Fruit fly (Drosophila melanogaster) whole organism, embryonic: ENCODE data around the gene Cyp309a2.

ENCODE experiments used
- Abd-B ChIP-seq: fragments of 200-800 bp; sonication (Bioruptor generic); optimal IDR thresholded peaks from 2 replicates; lab custom pipeline; 2018; ENCODE audit warnings: missing biosample characterization, mild to moderate bottlenecking, missing genetic modification characterization, moderate library complexity
- Adf1 ChIP-seq: fragments of 200-800 bp; sonication (Bioruptor generic); IDR thresholded peaks from 2 replicates; pipeline ENCODE4 v1.3.6; 2022; ENCODE audit warnings: missing biosample characterization, missing genetic modification characterization
- CG10321 ChIP-seq: fragments of 200-800 bp; sonication (Bioruptor generic); IDR thresholded peaks from 2 replicates; pipeline ENCODE4 v1.3.6; 2022; ENCODE audit warnings: missing biosample characterization, missing genetic modification characterization
- CG10462 ChIP-seq: fragments of 200-800 bp; sonication (Bioruptor generic); optimal IDR thresholded peaks from 2 replicates; lab custom pipeline; 2016; ENCODE audit warnings: missing biosample characterization, missing genetic modification characterization
- CG11093 ChIP-seq: fragments of 200-800 bp; sonication (Bioruptor generic); IDR thresholded peaks from 3 replicates; pipeline ENCODE4 v1.3.6; 2022; ENCODE audit warnings: missing biosample characterization, missing genetic modification characterization
- CG12769 ChIP-seq: fragments of 200-800 bp; sonication (Bioruptor generic); optimal IDR thresholded peaks from 2 replicates; lab custom pipeline; 2019; ENCODE audit warnings: missing biosample characterization, mild to moderate bottlenecking, missing genetic modification characterization, moderate library complexity
- CG15269 ChIP-seq: fragments of 200-800 bp; sonication (Bioruptor generic); optimal IDR thresholded peaks from 2 replicates; lab custom pipeline; 2018; ENCODE audit warnings: missing biosample characterization, mild to moderate bottlenecking, missing genetic modification characterization, moderate library complexity
- CG15601 ChIP-seq: fragments of 200-800 bp; sonication (Bioruptor generic); optimal IDR thresholded peaks from 3 replicates; lab custom pipeline; 2019; ENCODE audit warnings: missing biosample characterization, mild to moderate bottlenecking, missing genetic modification characterization, moderate library complexity
- CG1647 ChIP-seq: fragments of 200-800 bp; sonication (Bioruptor generic); optimal IDR thresholded peaks from 3 replicates; lab custom pipeline; 2016; ENCODE audit warnings: missing biosample characterization, missing genetic modification characterization
- CG17328 ChIP-seq: fragments of 200-800 bp; sonication (Bioruptor generic); IDR thresholded peaks from 2 replicates; pipeline ENCODE4 v1.3.6; 2022; ENCODE audit warnings: missing biosample characterization, missing genetic modification characterization
- CG30020 ChIP-seq: fragments of 200-800 bp; optimal IDR thresholded peaks from 2 replicates; lab custom pipeline; 2019; ENCODE audit warnings: missing biosample characterization, mild to moderate bottlenecking, missing genetic modification characterization, moderate library complexity
- CG32772 ChIP-seq: fragments of 200-800 bp; sonication (Bioruptor generic); IDR thresholded peaks from 2 replicates; pipeline ENCODE4 v1.3.6; 2022; ENCODE audit warnings: missing biosample characterization, missing genetic modification characterization
- CG42726 ChIP-seq: fragments of 200-800 bp; sonication (Bioruptor generic); IDR thresholded peaks from 2 replicates; pipeline ENCODE4 v1.3.6; 2022; ENCODE audit warnings: missing biosample characterization, missing genetic modification characterization; ENCODE audit not compliant: partially characterized antibody
- CG4617 ChIP-seq: fragments of 200-800 bp; sonication (Bioruptor generic); optimal IDR thresholded peaks from 3 replicates; lab custom pipeline; 2016; ENCODE audit warnings: missing biosample characterization, missing genetic modification characterization, borderline replicate concordance
- CG4854 ChIP-seq: fragments of 200-800 bp; sonication (Bioruptor generic); optimal IDR thresholded peaks from 2 replicates; lab custom pipeline; 2016; ENCODE audit warnings: missing biosample characterization, missing genetic modification characterization, inconsistent platforms
- CG5245 ChIP-seq: fragments of 200-800 bp; sonication (Bioruptor generic); optimal IDR thresholded peaks from 3 replicates; lab custom pipeline; 2016; ENCODE audit warnings: missing biosample characterization, missing genetic modification characterization
- CG6175 ChIP-seq: fragments of 200-800 bp; sonication (Bioruptor generic); IDR thresholded peaks from 3 replicates; pipeline ENCODE4 v1.3.6; 2022; ENCODE audit warnings: missing biosample characterization, missing genetic modification characterization
- CG6683 ChIP-seq: fragments of 200-800 bp; sonication (Bioruptor generic); optimal IDR thresholded peaks from 2 replicates; lab custom pipeline; 2017; ENCODE audit warnings: missing biosample characterization, mild to moderate bottlenecking, missing genetic modification characterization, missing genetic modification reagents
- CG7271 ChIP-seq: fragments of 200-800 bp; sonication (Bioruptor generic); optimal IDR thresholded peaks from 2 replicates; lab custom pipeline; 2018; ENCODE audit warnings: missing biosample characterization, mild to moderate bottlenecking, missing genetic modification characterization, moderate library complexity
- CG8478 ChIP-seq: fragments of >200 bp; optimal IDR thresholded peaks from 2 replicates; lab custom pipeline; 2018
- CG8944 ChIP-seq: fragments of 200-800 bp; sonication (Bioruptor generic); optimal IDR thresholded peaks from 3 replicates; lab custom pipeline; 2016; ENCODE audit warnings: missing biosample characterization, missing genetic modification characterization
- CG9609 ChIP-seq: fragments of 200-800 bp; sonication (Bioruptor generic); optimal IDR thresholded peaks from 3 replicates; lab custom pipeline; 2016; ENCODE audit warnings: missing biosample characterization, missing genetic modification characterization
- D ChIP-seq, 2 experiments: fragments of 200-800 bp in 1 of 2; fragments of >200 bp in 1 of 2; sonication (Bioruptor generic) in 1 of 2; optimal IDR thresholded peaks; 2 replicates in 1 of 2; 3 replicates in 1 of 2; lab custom pipeline; 2017; ENCODE audit warnings: mild to moderate bottlenecking in 1 of 2, missing biosample characterization in 1 of 2, missing genetic modification characterization in 1 of 2, missing genetic modification reagents in 1 of 2
- Dip2 ChIP-seq: fragments of 200-800 bp; sonication (Bioruptor generic); IDR thresholded peaks from 2 replicates; pipeline ENCODE4 v1.3.6; 2022; ENCODE audit warnings: missing biosample characterization, missing genetic modification characterization
- H15 ChIP-seq: fragments of 200-800 bp; sonication (Bioruptor generic); IDR thresholded peaks from 3 replicates; pipeline ENCODE4 v1.3.6; 2022; ENCODE audit warnings: missing biosample characterization, missing genetic modification characterization
- HHEX ChIP-seq: fragments of 200-800 bp; sonication (Bioruptor generic); optimal IDR thresholded peaks from 3 replicates; lab custom pipeline; 2017; ENCODE audit warnings: missing biosample characterization, mild to moderate bottlenecking, missing genetic modification characterization, missing genetic modification reagents
- Hmx ChIP-seq: fragments of 200-800 bp; sonication (Bioruptor generic); optimal IDR thresholded peaks from 2 replicates; lab custom pipeline; 2016; ENCODE audit warnings: missing biosample characterization, missing genetic modification characterization
- Lpt ChIP-seq: fragments of >200 bp; optimal IDR thresholded peaks from 2 replicates; lab custom pipeline; 2018; ENCODE audit warnings: missing biosample characterization, missing genetic modification characterization
- MESR4 ChIP-seq: fragments of 200-800 bp; sonication (Bioruptor generic); optimal IDR thresholded peaks from 2 replicates; lab custom pipeline; 2018; ENCODE audit warnings: missing biosample characterization, mild to moderate bottlenecking, missing genetic modification characterization, moderate library complexity
- Mad ChIP-seq: fragments of 200-800 bp; sonication (Bioruptor generic); optimal IDR thresholded peaks from 2 replicates; lab custom pipeline; 2016; ENCODE audit warnings: missing biosample characterization, missing genetic modification characterization
- Myb ChIP-seq: fragments of 200-800 bp; sonication (Bioruptor generic); optimal IDR thresholded peaks from 2 replicates; lab custom pipeline; 2016; ENCODE audit warnings: missing biosample characterization, missing genetic modification characterization
- Pdp1 ChIP-seq, 2 experiments: fragments of 200-800 bp; sonication (Bioruptor generic); optimal IDR thresholded peaks; 3 replicates each; lab custom pipeline; 2016; ENCODE audit warnings: missing biosample characterization in 2 of 2, missing genetic modification characterization in 2 of 2, mild to moderate bottlenecking in 1 of 2, moderate library complexity in 1 of 2
- Scr ChIP-seq: fragments of 200-800 bp; sonication (Bioruptor generic); IDR thresholded peaks from 2 replicates; pipeline ENCODE4 v1.3.6; 2022; ENCODE audit warnings: missing biosample characterization, missing genetic modification characterization; ENCODE audit not compliant: partially characterized antibody
- Sin3A ChIP-seq: fragments of >200 bp; optimal IDR thresholded peaks from 2 replicates; lab custom pipeline; 2018
- Sox102F ChIP-seq: fragments of 200-800 bp; sonication (Bioruptor generic); optimal IDR thresholded peaks from 2 replicates; lab custom pipeline; 2018; ENCODE audit warnings: missing biosample characterization, mild to moderate bottlenecking, missing genetic modification characterization, moderate library complexity
- Spps ChIP-seq: fragments of 200-800 bp; sonication (Bioruptor generic); optimal IDR thresholded peaks from 2 replicates; lab custom pipeline; 2018; ENCODE audit warnings: missing biosample characterization, mild to moderate bottlenecking, missing genetic modification characterization
- bowl ChIP-seq: fragments of 200-800 bp; sonication (Bioruptor generic); IDR thresholded peaks from 2 replicates; pipeline ENCODE4 v1.3.6; 2022; ENCODE audit warnings: missing biosample characterization, missing genetic modification characterization
- cato ChIP-seq: fragments of 200-800 bp; sonication (Bioruptor generic); optimal IDR thresholded peaks from 2 replicates; lab custom pipeline; 2016; ENCODE audit warnings: missing biosample characterization, missing genetic modification characterization, borderline replicate concordance
- da ChIP-seq: fragments of 200-800 bp; sonication (Bioruptor generic); optimal IDR thresholded peaks from 2 replicates; lab custom pipeline; 2016; ENCODE audit warnings: missing biosample characterization, missing genetic modification characterization
- disco-r ChIP-seq: fragments of 200-800 bp; sonication (Bioruptor generic); optimal IDR thresholded peaks from 2 replicates; lab custom pipeline; 2016; ENCODE audit warnings: missing biosample characterization, missing genetic modification characterization
- gsb ChIP-seq: fragments of 200-800 bp; sonication (Bioruptor generic); IDR thresholded peaks from 2 replicates; pipeline ENCODE4 v1.3.6; 2022; ENCODE audit warnings: missing biosample characterization, missing genetic modification characterization
- gsb-n ChIP-seq: fragments of 200-800 bp; sonication (Bioruptor generic); optimal IDR thresholded peaks from 3 replicates; lab custom pipeline; 2018; ENCODE audit warnings: missing biosample characterization, mild to moderate bottlenecking, missing genetic modification characterization
- her ChIP-seq: fragments of 200-800 bp; sonication (Bioruptor generic); optimal IDR thresholded peaks from 2 replicates; lab custom pipeline; 2016; ENCODE audit warnings: missing biosample characterization, missing genetic modification characterization
- hkb ChIP-seq, 2 experiments: fragments of 200-800 bp in 1 of 2; fragments of >200 bp in 1 of 2; sonication (Bioruptor generic) in 1 of 2; IDR thresholded peaks in 1 of 2; optimal IDR thresholded peaks in 1 of 2; 2 replicates each; pipeline versions ENCODE4 v1.3.6 to Lab custom; 2017 to 2022; ENCODE audit warnings: missing biosample characterization in 1 of 2, missing genetic modification characterization in 1 of 2
- kay ChIP-seq: fragments of 200-800 bp; sonication (Bioruptor generic); optimal IDR thresholded peaks from 2 replicates; lab custom pipeline; 2016; ENCODE audit warnings: missing biosample characterization, missing genetic modification characterization
- luna ChIP-seq: fragments of 200-800 bp; sonication (Bioruptor generic); optimal IDR thresholded peaks from 2 replicates; lab custom pipeline; 2016; ENCODE audit warnings: missing biosample characterization, missing genetic modification characterization
- mld ChIP-seq: fragments of 200-800 bp; sonication (Bioruptor generic); IDR thresholded peaks from 3 replicates; pipeline ENCODE4 v1.3.6; 2022; ENCODE audit warnings: missing biosample characterization, missing genetic modification characterization; ENCODE audit not compliant: partially characterized antibody
- peb ChIP-seq: fragments of 200-800 bp; sonication (Bioruptor generic); IDR thresholded peaks from 2 replicates; pipeline ENCODE4 v1.3.6; 2022; ENCODE audit warnings: missing biosample characterization, missing genetic modification characterization
- pum ChIP-seq: fragments of 200-800 bp; sonication (Bioruptor generic); optimal IDR thresholded peaks from 2 replicates; lab custom pipeline; 2016; ENCODE audit warnings: missing biosample characterization, missing genetic modification characterization
- salm ChIP-seq: fragments of 200-800 bp; sonication (Bioruptor generic); optimal IDR thresholded peaks from 2 replicates; lab custom pipeline; 2018; ENCODE audit warnings: missing biosample characterization, mild to moderate bottlenecking, missing genetic modification characterization
- shn ChIP-seq: fragments of 200-800 bp; sonication (Bioruptor generic); optimal IDR thresholded peaks from 3 replicates; lab custom pipeline; 2016; ENCODE audit warnings: missing biosample characterization, missing genetic modification characterization
- vvl ChIP-seq: fragments of 200-800 bp; sonication (Bioruptor generic); IDR thresholded peaks from 2 replicates; pipeline ENCODE4 v1.3.6; 2022; ENCODE audit warnings: missing biosample characterization, missing genetic modification characterization

Gene Cyp309a2

DNA sequence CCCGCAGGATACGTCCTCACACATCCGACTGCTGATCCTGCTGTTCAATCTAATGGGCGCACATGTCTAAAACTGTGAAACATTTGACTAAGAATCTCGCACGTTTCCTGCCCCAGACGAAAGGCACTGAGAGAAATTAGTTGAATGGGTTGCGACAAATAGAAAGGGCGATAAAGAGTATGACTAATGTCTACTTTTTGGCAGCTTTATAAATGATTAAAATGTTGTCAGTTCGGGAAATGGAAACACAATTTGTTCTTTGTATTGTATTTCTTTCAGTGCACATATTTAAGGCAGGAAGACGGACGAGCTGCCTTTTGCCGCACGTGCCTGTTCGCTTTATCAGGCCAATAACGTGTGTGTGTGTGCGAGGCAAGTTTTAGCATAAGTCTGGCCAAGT is 44.7 kb downstream of the Cyp309a2 start (continued):
- TF ChIP-seq CG8944 (GFP tag; lab: Kevin White, UChicago) (no peak), MESR4 (no peak), da (GFP tag; lab: Kevin White, UChicago) (no peak), CG15269 (tag; lab: Kevin White, UChicago) (peak; percentile 39), Lpt (GFP tag; lab: Kevin White, UChicago) (no peak), pum (GFP tag; lab: Kevin White, UChicago) (no peak), CG7271 (no peak), shn (GFP tag; lab: Kevin White, UChicago) (no peak), Dip2 (GFP tag; lab: Robert Waterston, UW) (no peak), Sin3A (lab: Kevin White, UChicago) (no peak), CG17328 (GFP tag; lab: Robert Waterston, UW) (0 out of 2 replicates have a peak, but pooled peaks have one; percentile 18), Adf1 (GFP tag; lab: Robert Waterston, UW) (no peak), CG11093 (GFP tag; lab: Robert Waterston, UW) (no peak), CG42726 (GFP tag; lab: Robert Waterston, UW) (no peak), her (no peak), Scr (GFP tag; lab: Robert Waterston, UW) (no peak), CG12769 (tag; lab: Kevin White, UChicago) (peak; percentile 56), CG10321 (GFP tag; lab: Robert Waterston, UW) (no peak), gsb-n (tag; lab: Kevin White, UChicago) (no peak), bowl (GFP tag; lab: Robert Waterston, UW) (no peak), hkb (optimal IDR thresholded peaks at IDR 0.05; lab: Kevin White, UChicago) (no peak), hkb (GFP tag; IDR thresholded peaks at IDR 0.05; lab: Robert Waterston, UW) (no peak; the same call in 1 of the 2 replicates), CG8478 (lab: Kevin White, UChicago) (no peak), H15 (GFP tag; lab: Robert Waterston, UW) (no peak), kay (GFP tag; lab: Kevin White, UChicago) (no peak), luna (no peak), D (optimal IDR thresholded peaks at IDR 0.05; lab: Kevin White, UChicago) (no peak), D (GFP tag; optimal IDR thresholded peaks at IDR 0.05; lab: Kevin White, UChicago) (no peak), CG6175 (GFP tag; lab: Robert Waterston, UW) (no peak), CG6683 (GFP tag; lab: Kevin White, UChicago) (no peak), salm (tag; lab: Kevin White, UChicago) (no peak), Myb (GFP tag; lab: Kevin White, UChicago) (no peak), Sox102F (GFP tag; lab: Kevin White, UChicago) (peak; percentile 23), gsb (no peak), mld (GFP tag; lab: Robert Waterston, UW) (no peak), CG30020 (no peak), cato (no peak), Mad (GFP tag; lab: Kevin White, UChicago) (no peak), CG32772 (GFP tag; lab: Robert Waterston, UW) (no peak), vvl (GFP tag; lab: Robert Waterston, UW) (no peak), CG15601 (tag; lab: Kevin White, UChicago) (no peak), Abd-B (GFP tag; lab: Kevin White, UChicago) (no peak), CG4854 (GFP tag; lab: Kevin White, UChicago) (no peak), CG4617 (GFP tag; lab: Kevin White, UChicago) (no peak), peb (GFP tag; lab: Robert Waterston, UW) (no peak), Hmx (GFP tag; lab: Kevin White, UChicago) (no peak), CG5245 (no peak), Spps (tag; lab: Kevin White, UChicago) (no peak), CG10462 (GFP tag; lab: Kevin White, UChicago) (no peak), HHEX (no peak), Pdp1 (GFP tag; optimal IDR thresholded peaks at IDR 0.05; lab: Kevin White, UChicago) (no peak), CG1647 (GFP tag; lab: Kevin White, UChicago) (no peak), CG9609 (GFP tag; lab: Kevin White, UChicago) (no peak), disco-r (GFP tag; lab: Kevin White, UChicago) (no peak)
